Fruit fly (Drosophila melanogaster): Measurements from ENCODE around the gene CG12885.

Gene CG12885

dm6 chr3R:27569706-27570105, 49.0 kb downstream of the CG12885 start (continued):
- TF ChIP-seq Atf3 (GFP tag; optimal IDR thresholded peaks at IDR 0.05) (peak; percentile 42), CG18599 (GFP tag; optimal IDR thresholded peaks at IDR 0.05) (peak; percentile 95), GATAe (GFP tag; conservative IDR thresholded peaks at IDR 0.05) (peak; percentile 58), CG11695 (GFP tag; IDR thresholded peaks at IDR 0.05) (peak; percentile 86), bcd (GFP tag; optimal IDR thresholded peaks at IDR 0.05) (peak; percentile 90), CG13123 (GFP tag; optimal IDR thresholded peaks at IDR 0.05) (peak; percentile 71), CG18476 (GFP tag; optimal IDR thresholded peaks at IDR 0.05) (peak; percentile 77), Doc2 (GFP tag; IDR thresholded peaks at IDR 0.05) (peak; percentile 79), gcm2 (GFP tag; optimal IDR thresholded peaks at IDR 0.05) (no peak), ewg (GFP tag; optimal IDR thresholded peaks at IDR 0.05) (peak; percentile 49), Side (GFP tag; optimal IDR thresholded peaks at IDR 0.05) (peak; percentile 91), grau (tag; optimal IDR thresholded peaks at IDR 0.05) (no peak), gfzf (GFP tag; optimal IDR thresholded peaks at IDR 0.05) (no peak), salm (tag; optimal IDR thresholded peaks at IDR 0.05) (peak; percentile 25), CG34376 (GFP tag; optimal IDR thresholded peaks at IDR 0.05) (peak; percentile 75), exex (tag; optimal IDR thresholded peaks at IDR 0.05) (peak; percentile 68), ato (GFP tag; IDR thresholded peaks at IDR 0.05; ENCODE audit: partially characterized antibody) (no peak), Six4 (GFP tag; optimal IDR thresholded peaks at IDR 0.05) (peak; percentile 83), kni (GFP tag; optimal IDR thresholded peaks at IDR 0.05) (no peak), CG2129 (GFP tag; IDR thresholded peaks at IDR 0.05; ENCODE audit: partially characterized antibody) (no peak), CG12659 (GFP tag; optimal IDR thresholded peaks at IDR 0.05) (peak; percentile 68), Nf-YB (GFP tag; optimal IDR thresholded peaks at IDR 0.05) (peak; percentile 23), CG17328 (GFP tag; IDR thresholded peaks at IDR 0.05) (peak; percentile 83), lbe (GFP tag; optimal IDR thresholded peaks at IDR 0.05) (peak; percentile 89), CG15514 (GFP tag; optimal IDR thresholded peaks at IDR 0.05) (peak; percentile 85), CG12104 (GFP tag; optimal IDR thresholded peaks at IDR 0.05) (peak; percentile 82), CG32532 (GFP tag; IDR thresholded peaks at IDR 0.05) (peak; percentile 94), CG30403 (GFP tag; optimal IDR thresholded peaks at IDR 0.05) (peak; percentile 84), Oli (tag; optimal IDR thresholded peaks at IDR 0.05) (peak; percentile 77), CG6654 (GFP tag; optimal IDR thresholded peaks at IDR 0.05) (peak; percentile 44), CG3847 (GFP tag; IDR thresholded peaks at IDR 0.05) (peak; percentile 82), CG31388 (GFP tag; optimal IDR thresholded peaks at IDR 0.05) (peak; percentile 63), psq (GFP tag; optimal IDR thresholded peaks at IDR 0.05) (peak; percentile 36), wor (GFP tag; IDR thresholded peaks at IDR 0.05) (peak; percentile 75), Fer3 (tag; optimal IDR thresholded peaks at IDR 0.05) (peak; percentile 92), tll (GFP tag; optimal IDR thresholded peaks at IDR 0.05) (no peak), HLHmδ (GFP tag; optimal IDR thresholded peaks at IDR 0.05) (no peak), Opbp (GFP tag; IDR thresholded peaks at IDR 0.05; ENCODE audit: partially characterized antibody) (no peak), CG8765 (GFP tag; IDR thresholded peaks at IDR 0.05) (no peak), hbn (GFP tag; IDR thresholded peaks at IDR 0.05; ENCODE audit: partially characterized antibody) (no peak), CG17568 (GFP tag; optimal IDR thresholded peaks at IDR 0.05) (peak; percentile 5), CG7786 (GFP tag; optimal IDR thresholded peaks at IDR 0.05) (peak; percentile 79), CG6175 (GFP tag; IDR thresholded peaks at IDR 0.05) (peak; percentile 76; the same call in 2 of the 3 replicates), Dip2 (GFP tag; IDR thresholded peaks at IDR 0.05) (no peak), disco-r (GFP tag; optimal IDR thresholded peaks at IDR 0.05) (no peak), CG8359 (GFP tag; optimal IDR thresholded peaks at IDR 0.05; ENCODE audit: borderline replicate concordance) (peak; percentile 60), CG12769 (tag; optimal IDR thresholded peaks at IDR 0.05) (peak; percentile 85), Oaz (GFP tag; IDR thresholded peaks at IDR 0.05) (peak; percentile 68), esg (GFP tag; conservative IDR thresholded peaks at IDR 0.05) (peak; percentile 91), cad (GFP tag; optimal IDR thresholded peaks at IDR 0.05) (no peak)
